Worm (Caenorhabditis elegans) whole organism, L4/young adult: ENCODE results near the gene C30G7.4.

Source experiments
- W03F9.2 ChIP-seq: fragments of 150-350 bp; optimal IDR thresholded peaks from 2 replicates; lab custom pipeline; 2014; ENCODE audit warnings: missing biosample characterization, missing genetic modification characterization
- dao-5 ChIP-seq: sonication (generic microtip); optimal IDR thresholded peaks from 2 replicates; lab custom pipeline; 2016; ENCODE audit warnings: missing genotype, missing genetic modification characterization, moderate library complexity, missing compliant biosample characterization
- him-1 ChIP-seq: sonication (generic microtip); optimal IDR thresholded peaks from 2 replicates; lab custom pipeline; 2016; ENCODE audit warnings: missing genotype, missing genetic modification reagents, missing genetic modification characterization, missing compliant biosample characterization

Gene C30G7.4

ce11 chrV:14900905-14901304 is 46.0 kb downstream of the C30G7.4 start:
- TF ChIP-seq him-1 (tag; lab: Kevin White, UChicago) (no peak), W03F9.2 (tag; lab: Kevin White, UChicago) (no peak), dao-5 (no peak)

ce11 chrV:14899545-14899944 is 47.4 kb downstream of the C30G7.4 start, which contains the start of gene H12D21.10:
TSS of gene H12D21.10 (plus strand) at chrV:14899804.
- no peak for TF ChIP-seq dao-5
- no peak for TF ChIP-seq him-1 (tag; lab: Kevin White, UChicago)
- no peak for TF ChIP-seq W03F9.2 (tag; lab: Kevin White, UChicago)

DNA sequence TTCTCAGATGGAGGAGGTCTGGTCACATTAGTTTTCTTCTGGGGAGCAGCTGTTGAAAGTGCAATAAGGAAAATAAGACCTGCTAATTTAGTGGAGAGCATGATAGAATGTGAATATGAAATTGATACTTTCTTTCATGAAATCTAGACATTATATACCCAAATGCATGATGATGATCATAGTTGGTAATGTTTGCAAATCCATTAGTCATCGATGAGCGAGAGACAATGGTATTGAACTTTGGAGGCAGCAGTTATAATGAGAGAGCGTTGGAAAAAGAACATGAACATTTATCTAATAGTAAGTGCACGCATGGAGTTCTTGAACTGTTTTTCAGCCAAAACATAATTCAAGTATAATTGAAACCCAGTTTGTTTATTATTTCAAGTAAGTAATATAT is 49.2 kb downstream of the C30G7.4 start, which contains the start of gene H12D21.6:
Gene H12D21.6 (minus strand): TSS at position 101 of the 400 bp plus-strand sequence.
- TF ChIP-seq dao-5 = no peak
- TF ChIP-seq W03F9.2 (tag; lab: Kevin White, UChicago) = no peak
- no peak for TF ChIP-seq him-1 (tag; lab: Kevin White, UChicago)
